Fruit fly (Drosophila melanogaster) whole organism, embryonic: ENCODE measurements around the gene CG44869.

Source experiments
- Asciz ChIP-seq: fragments of 200-800 bp; sonication (Bioruptor generic); optimal IDR thresholded peaks from 2 replicates; lab custom pipeline; 2017; ENCODE audit warnings: missing biosample characterization, mild to moderate bottlenecking, missing genetic modification characterization, missing genetic modification reagents
- CG11093 ChIP-seq: fragments of 200-800 bp; sonication (Bioruptor generic); IDR thresholded peaks from 3 replicates; pipeline ENCODE4 v1.3.6; 2022; ENCODE audit warnings: missing biosample characterization, missing genetic modification characterization
- CG11398 ChIP-seq: fragments of 200-800 bp; sonication (Bioruptor generic); optimal IDR thresholded peaks from 2 replicates; lab custom pipeline; 2016; ENCODE audit warnings: missing biosample characterization, missing genetic modification characterization
- CG11504 ChIP-seq: fragments of 200-800 bp; sonication (Bioruptor generic); optimal IDR thresholded peaks from 3 replicates; lab custom pipeline; 2019; ENCODE audit warnings: missing biosample characterization, mild to moderate bottlenecking, missing genetic modification characterization, moderate library complexity
- CG11695 ChIP-seq: fragments of 200-800 bp; sonication (Bioruptor generic); IDR thresholded peaks from 3 replicates; pipeline ENCODE4 v1.3.6; 2022; ENCODE audit warnings: missing biosample characterization, missing genetic modification characterization
- CG13424 ChIP-seq: fragments of 200-800 bp; sonication (Bioruptor generic); optimal IDR thresholded peaks from 2 replicates; lab custom pipeline; 2019; ENCODE audit warnings: missing biosample characterization, mild to moderate bottlenecking, missing genetic modification characterization, moderate library complexity
- CG13624 ChIP-seq: fragments of 200-800 bp; sonication (Bioruptor generic); optimal IDR thresholded peaks from 2 replicates; lab custom pipeline; 2016; ENCODE audit warnings: missing biosample characterization, missing genetic modification characterization
- CG1602 ChIP-seq: fragments of 200-800 bp; sonication (Bioruptor generic); optimal IDR thresholded peaks from 3 replicates; lab custom pipeline; 2016; ENCODE audit warnings: missing biosample characterization, missing genetic modification characterization
- CG16779 ChIP-seq: fragments of 200-800 bp; sonication (Bioruptor generic); IDR thresholded peaks from 2 replicates; pipeline ENCODE4 v1.3.6; 2022; ENCODE audit warnings: missing biosample characterization, missing genetic modification characterization
- CG18011 ChIP-seq: fragments of 200-800 bp; sonication (Bioruptor generic); optimal IDR thresholded peaks from 2 replicates; lab custom pipeline; 2017; ENCODE audit warnings: missing biosample characterization, missing genetic modification characterization, mild to moderate bottlenecking, moderate library complexity, missing genotype
- CG18764 ChIP-seq: fragments of 200-800 bp; sonication (Bioruptor generic); optimal IDR thresholded peaks from 3 replicates; lab custom pipeline; 2016; ENCODE audit warnings: missing biosample characterization, missing genetic modification characterization
- CG31388 ChIP-seq: fragments of 200-800 bp; sonication (Bioruptor generic); optimal IDR thresholded peaks from 2 replicates; lab custom pipeline; 2016; ENCODE audit warnings: missing biosample characterization, missing genetic modification characterization
- CG4424 ChIP-seq: fragments of 200-800 bp; sonication (Bioruptor generic); optimal IDR thresholded peaks from 3 replicates; lab custom pipeline; 2016; ENCODE audit warnings: missing biosample characterization, missing genetic modification characterization
- CG6683 ChIP-seq: fragments of 200-800 bp; sonication (Bioruptor generic); optimal IDR thresholded peaks from 2 replicates; lab custom pipeline; 2017; ENCODE audit warnings: missing biosample characterization, mild to moderate bottlenecking, missing genetic modification characterization, missing genetic modification reagents
- CG6689 ChIP-seq: fragments of 200-800 bp; sonication (Bioruptor generic); IDR thresholded peaks from 2 replicates; pipeline ENCODE4 v1.3.6; 2022; ENCODE audit warnings: missing biosample characterization, missing genetic modification characterization
- CG7963 ChIP-seq: fragments of 200-800 bp; sonication (Bioruptor generic); IDR thresholded peaks from 3 replicates; pipeline ENCODE4 v1.3.6; 2022; ENCODE audit warnings: missing biosample characterization, missing genetic modification characterization; ENCODE audit not compliant: partially characterized antibody
- CG9727 ChIP-seq: fragments of 200-800 bp; sonication (Bioruptor generic); optimal IDR thresholded peaks from 3 replicates; lab custom pipeline; 2017; ENCODE audit warnings: missing biosample characterization, mild to moderate bottlenecking, missing genetic modification characterization
- D19A ChIP-seq: fragments of 200-800 bp; optimal IDR thresholded peaks from 3 replicates; lab custom pipeline; 2019; ENCODE audit warnings: missing biosample characterization, mild to moderate bottlenecking, missing genetic modification characterization, moderate library complexity
- D19B ChIP-seq: fragments of 200-800 bp; sonication (Bioruptor generic); optimal IDR thresholded peaks from 2 replicates; lab custom pipeline; 2017; ENCODE audit warnings: missing biosample characterization, mild to moderate bottlenecking, missing genetic modification characterization
- Dad ChIP-seq: fragments of 200-800 bp; sonication (Bioruptor generic); optimal IDR thresholded peaks from 3 replicates; lab custom pipeline; 2016; ENCODE audit warnings: missing biosample characterization, missing genetic modification characterization
- Deaf1 ChIP-seq: fragments of 200-800 bp; optimal IDR thresholded peaks from 3 replicates; lab custom pipeline; 2019; ENCODE audit warnings: missing biosample characterization, mild to moderate bottlenecking, missing genetic modification characterization, moderate library complexity
- Med ChIP-seq: fragments of 200-800 bp; sonication (Bioruptor generic); peaks from one replicate; lab custom pipeline; 2016; ENCODE audit warnings: missing biosample characterization, missing genetic modification characterization, mild to moderate bottlenecking, inconsistent platforms, moderate library complexity
- Oli ChIP-seq: fragments of 200-800 bp; sonication (Bioruptor generic); optimal IDR thresholded peaks from 2 replicates; lab custom pipeline; 2018; ENCODE audit warnings: missing biosample characterization, mild to moderate bottlenecking, missing genetic modification characterization, moderate library complexity
- Pdp1 ChIP-seq, 2 experiments: fragments of 200-800 bp; sonication (Bioruptor generic); optimal IDR thresholded peaks; 3 replicates each; lab custom pipeline; 2016; ENCODE audit warnings: missing biosample characterization in 2 of 2, missing genetic modification characterization in 2 of 2, mild to moderate bottlenecking in 1 of 2, moderate library complexity in 1 of 2
- ara ChIP-seq: fragments of 200-800 bp; sonication (Bioruptor generic); IDR thresholded peaks from 2 replicates; pipeline ENCODE4 v1.3.6; 2022; ENCODE audit warnings: missing biosample characterization, missing genetic modification characterization
- bbx ChIP-seq: fragments of 200-800 bp; sonication (Bioruptor generic); IDR thresholded peaks from 2 replicates; pipeline ENCODE4 v1.3.6; 2022; ENCODE audit warnings: missing biosample characterization, missing genetic modification characterization; ENCODE audit not compliant: partially characterized antibody
- ci ChIP-seq: fragments of 200-800 bp; sonication (Bioruptor generic); IDR thresholded peaks from 3 replicates; pipeline ENCODE4 v1.3.6; 2022; ENCODE audit warnings: missing biosample characterization, missing genetic modification characterization
- disco-r ChIP-seq: fragments of 200-800 bp; sonication (Bioruptor generic); optimal IDR thresholded peaks from 2 replicates; lab custom pipeline; 2016; ENCODE audit warnings: missing biosample characterization, missing genetic modification characterization
- dm ChIP-seq: fragments of 200-800 bp; sonication (Bioruptor generic); optimal IDR thresholded peaks from 3 replicates; lab custom pipeline; 2016; ENCODE audit warnings: missing biosample characterization, missing genetic modification characterization
- en ChIP-seq: fragments of 200-800 bp; sonication (Bioruptor generic); optimal IDR thresholded peaks from 2 replicates; lab custom pipeline; 2016; ENCODE audit warnings: missing biosample characterization, missing genetic modification characterization
- eve ChIP-seq, 2 experiments: fragments of >200 bp; optimal IDR thresholded peaks; 2 replicates each; lab custom pipeline; 2017; ENCODE audit warnings: missing biosample characterization in 2 of 2, missing genetic modification characterization in 2 of 2
- eyg ChIP-seq: fragments of 200-800 bp; sonication (Bioruptor generic); optimal IDR thresholded peaks from 3 replicates; lab custom pipeline; 2016; ENCODE audit warnings: missing biosample characterization, missing genetic modification characterization
- fd102C ChIP-seq: fragments of 200-800 bp; sonication (Bioruptor generic); optimal IDR thresholded peaks from 2 replicates; lab custom pipeline; 2018; ENCODE audit warnings: missing biosample characterization, mild to moderate bottlenecking, missing genetic modification characterization, moderate library complexity
- gcm ChIP-seq: fragments of 200-800 bp; sonication (Bioruptor generic); optimal IDR thresholded peaks from 2 replicates; lab custom pipeline; 2019; ENCODE audit warnings: missing biosample characterization, mild to moderate bottlenecking, missing genetic modification characterization, moderate library complexity
- gfzf ChIP-seq: fragments of 200-800 bp; sonication (Bioruptor generic); optimal IDR thresholded peaks from 2 replicates; lab custom pipeline; 2016; ENCODE audit warnings: missing biosample characterization, mild to moderate bottlenecking, missing genetic modification characterization, moderate library complexity
- mam ChIP-seq: fragments of 200-800 bp; sonication (Bioruptor generic); optimal IDR thresholded peaks from 3 replicates; lab custom pipeline; 2016; ENCODE audit warnings: missing biosample characterization, missing genetic modification characterization
- nau ChIP-seq: fragments of 200-800 bp; sonication (Bioruptor generic); optimal IDR thresholded peaks from 3 replicates; lab custom pipeline; 2017; ENCODE audit warnings: missing biosample characterization, mild to moderate bottlenecking, missing genetic modification characterization, missing genetic modification reagents
- nmo ChIP-seq: fragments of 200-800 bp; sonication (Bioruptor generic); optimal IDR thresholded peaks from 2 replicates; lab custom pipeline; 2018; ENCODE audit warnings: missing biosample characterization, mild to moderate bottlenecking, missing genetic modification characterization, moderate library complexity
- onecut ChIP-seq: fragments of 200-800 bp; sonication (Bioruptor generic); IDR thresholded peaks from 2 replicates; pipeline ENCODE4 v1.3.6; 2022; ENCODE audit warnings: missing biosample characterization, missing genetic modification characterization
- pros ChIP-seq: fragments of 200-800 bp; sonication (Bioruptor generic); optimal IDR thresholded peaks from 3 replicates; lab custom pipeline; 2019; ENCODE audit warnings: missing biosample characterization, mild to moderate bottlenecking, missing genetic modification characterization, moderate library complexity
- row ChIP-seq: fragments of 200-800 bp; sonication (Bioruptor generic); IDR thresholded peaks from 3 replicates; pipeline ENCODE4 v1.3.6; 2022; ENCODE audit warnings: missing biosample characterization, missing genetic modification characterization
- sens ChIP-seq: fragments of 200-800 bp; sonication (Bioruptor generic); peaks from one replicate; lab custom pipeline; 2016; ENCODE audit warnings: missing biosample characterization, missing genetic modification characterization
- tap ChIP-seq: fragments of 200-800 bp; optimal IDR thresholded peaks from 3 replicates; lab custom pipeline; 2019; ENCODE audit warnings: missing biosample characterization, mild to moderate bottlenecking, missing genetic modification characterization, moderate library complexity
- tgo ChIP-seq: fragments of 200-800 bp; sonication (Bioruptor generic); IDR thresholded peaks from 3 replicates; pipeline ENCODE4 v1.3.6; 2022; ENCODE audit warnings: missing biosample characterization, missing genetic modification characterization
- tio ChIP-seq: fragments of 200-800 bp; sonication (Bioruptor generic); optimal IDR thresholded peaks from 2 replicates; lab custom pipeline; 2017; ENCODE audit warnings: missing biosample characterization, missing genetic modification characterization, inconsistent platforms
- toy ChIP-seq: fragments of 200-800 bp; sonication (Bioruptor generic); IDR thresholded peaks from 2 replicates; pipeline ENCODE4 v1.3.6; 2022; ENCODE audit warnings: missing biosample characterization, missing genetic modification characterization
- trem ChIP-seq: fragments of 200-800 bp; optimal IDR thresholded peaks from 3 replicates; lab custom pipeline; 2019; ENCODE audit warnings: missing biosample characterization, mild to moderate bottlenecking, missing genetic modification characterization, moderate library complexity
- trh ChIP-seq: fragments of 200-800 bp; sonication (Bioruptor generic); optimal IDR thresholded peaks from 2 replicates; lab custom pipeline; 2016; ENCODE audit warnings: missing biosample characterization, missing genetic modification characterization
- tup ChIP-seq: fragments of 200-800 bp; sonication (Bioruptor generic); optimal IDR thresholded peaks from 2 replicates; lab custom pipeline; 2016; ENCODE audit warnings: missing biosample characterization, mild to moderate bottlenecking, missing genetic modification characterization, moderate library complexity
- unpg ChIP-seq: fragments of 200-800 bp; sonication (Bioruptor generic); optimal IDR thresholded peaks from 3 replicates; lab custom pipeline; 2018; ENCODE audit warnings: missing biosample characterization, mild to moderate bottlenecking, missing genetic modification characterization, moderate library complexity

Gene CG44869

dm6 chr2L:15441852-15442549 lies 23.8 kb upstream of the CG44869 start (continued):
- peak; percentile 4 for TF ChIP-seq pros (GFP tag; lab: Kevin White, UChicago)
- no peak for TF ChIP-seq Pdp1 (GFP tag; optimal IDR thresholded peaks at IDR 0.05; lab: Kevin White, UChicago)
- no peak for TF ChIP-seq mam (GFP tag; lab: Kevin White, UChicago)
- TF ChIP-seq CG11695 (GFP tag; lab: Robert Waterston, UW) = 0 out of 3 replicates have a peak, but pooled peaks have one; percentile 23
- no peak for TF ChIP-seq toy (GFP tag; lab: Robert Waterston, UW)
- TF ChIP-seq CG11398 (GFP tag; lab: Kevin White, UChicago) = no peak
- TF ChIP-seq bbx (GFP tag; lab: Robert Waterston, UW) = no peak
- TF ChIP-seq CG6689 (GFP tag; lab: Robert Waterston, UW) = peak; percentile 45
- no peak for TF ChIP-seq CG6683 (GFP tag; lab: Kevin White, UChicago)
- peak; percentile 56 for TF ChIP-seq CG13424 (tag; lab: Kevin White, UChicago)
- peak; percentile 1 for TF ChIP-seq Oli (tag; lab: Kevin White, UChicago)
- peak; percentile 12 for TF ChIP-seq Asciz (GFP tag; lab: Kevin White, UChicago)
- TF ChIP-seq disco-r = no peak
- TF ChIP-seq eyg = no peak
- TF ChIP-seq nau (GFP tag; lab: Kevin White, UChicago) = no peak
- no peak for TF ChIP-seq CG1602 (GFP tag; lab: Kevin White, UChicago)
- no peak for TF ChIP-seq CG11093 (GFP tag; lab: Robert Waterston, UW)
- no peak for TF ChIP-seq Dad (GFP tag; lab: Kevin White, UChicago)
- peak; percentile 71 for TF ChIP-seq CG11504 (tag; lab: Kevin White, UChicago)
- peak; percentile 64 for TF ChIP-seq trem (tag; lab: Kevin White, UChicago)
- TF ChIP-seq CG18764 (GFP tag; lab: Kevin White, UChicago) = peak; percentile 34
- no peak for TF ChIP-seq CG31388 (GFP tag; lab: Kevin White, UChicago)
- no peak for TF ChIP-seq trh (GFP tag; lab: Kevin White, UChicago)
- TF ChIP-seq CG13624 (GFP tag; lab: Kevin White, UChicago) = no peak
- TF ChIP-seq tio (GFP tag; lab: Kevin White, UChicago) = peak; percentile 14
- no peak for TF ChIP-seq en (GFP tag; lab: Kevin White, UChicago)
- peak; percentile 66 for TF ChIP-seq gcm (GFP tag; lab: Kevin White, UChicago)
- TF ChIP-seq CG4424 (GFP tag; lab: Kevin White, UChicago) = peak; percentile 0
- TF ChIP-seq D19A = peak; percentile 81
- TF ChIP-seq ci = 0 out of 3 replicates have a peak, but pooled peaks have one; percentile 24
- TF ChIP-seq tap = peak; percentile 35
- TF ChIP-seq gfzf = no peak
- TF ChIP-seq onecut = peak; percentile 32
- TF ChIP-seq dm (GFP tag; lab: Kevin White, UChicago) = no peak
- TF ChIP-seq eve (GFP tag; optimal IDR thresholded peaks at IDR 0.05; lab: Kevin White, UChicago) = no peak
- TF ChIP-seq D19B (GFP tag; lab: Kevin White, UChicago) = no peak
- no peak for TF ChIP-seq CG18011 (GFP tag; lab: Kevin White, UChicago)
- peak; percentile 32 for TF ChIP-seq Deaf1 (tag; lab: Kevin White, UChicago)
- TF ChIP-seq unpg (GFP tag; lab: Kevin White, UChicago) = peak; percentile 63
- TF ChIP-seq ara (GFP tag; lab: Robert Waterston, UW) = peak; percentile 38; the same call in 1 of the 2 replicates
- TF ChIP-seq CG16779 (GFP tag; lab: Robert Waterston, UW) = no peak
- TF ChIP-seq CG7963 (GFP tag; lab: Robert Waterston, UW) = no peak
- no peak for TF ChIP-seq tgo (GFP tag; lab: Robert Waterston, UW)
- peak; percentile 71 for TF ChIP-seq CG9727
- TF ChIP-seq tup = no peak
- TF ChIP-seq row (GFP tag; lab: Robert Waterston, UW) = peak; percentile 61
- peak; percentile 67 for TF ChIP-seq Med (GFP tag; lab: Kevin White, UChicago)
- TF ChIP-seq fd102C (GFP tag; lab: Kevin White, UChicago) = no peak
- TF ChIP-seq sens (GFP tag; lab: Kevin White, UChicago) = peak; percentile 11
- peak; percentile 79 for TF ChIP-seq nmo (GFP tag; lab: Kevin White, UChicago)
